Worm (Caenorhabditis elegans) whole organism, early embryonic: ENCODE data around the gene nmr-2.

Experiments used
- B0310.2 ChIP-seq: sonication (generic microtip); optimal IDR thresholded peaks from 2 replicates; lab custom pipeline; 2016; ENCODE audit warnings: mild to moderate bottlenecking, missing genetic modification characterization, missing compliant biosample characterization
- F13C5.2 ChIP-seq: sonication (generic microtip); optimal IDR thresholded peaks from 2 replicates; lab custom pipeline; 2017; ENCODE audit warnings: mild to moderate bottlenecking, missing genetic modification characterization, inconsistent platforms, missing compliant biosample characterization
- aly-1 ChIP-seq: sonication (generic microtip); optimal IDR thresholded peaks from 2 replicates; lab custom pipeline; 2016; ENCODE audit warnings: missing genetic modification characterization, missing compliant biosample characterization
- ama-1 ChIP-seq: fragments of 150-350 bp; optimal IDR thresholded peaks from 2 replicates; lab custom pipeline; 2014
- ceh-13 ChIP-seq: fragments of 200-800 bp; sonication (Bioruptor generic); optimal IDR thresholded peaks from 2 replicates; lab custom pipeline; 2018; ENCODE audit warnings: mild to moderate bottlenecking, missing genetic modification characterization, missing compliant biosample characterization
- ceh-36 ChIP-seq: sonication (generic microtip); optimal IDR thresholded peaks from 2 replicates; lab custom pipeline; 2016; ENCODE audit warnings: missing genetic modification characterization, inconsistent platforms, missing compliant biosample characterization
- ets-7 ChIP-seq: sonication (generic microtip); optimal IDR thresholded peaks from 2 replicates; lab custom pipeline; 2016; ENCODE audit warnings: missing genotype, missing genetic modification characterization, missing compliant biosample characterization
- flt-1 ChIP-seq: fragments of 200-800 bp; sonication (Bioruptor generic); IDR thresholded peaks from 2 replicates; pipeline ENCODE4 v1.3.6; 2022; ENCODE audit warnings: missing genetic modification characterization, missing compliant biosample characterization
- hmbx-1 ChIP-seq: sonication (generic microtip); optimal IDR thresholded peaks from 2 replicates; lab custom pipeline; 2016; ENCODE audit warnings: mild to moderate bottlenecking, missing genetic modification characterization, missing compliant biosample characterization
- hmg-4 ChIP-seq: fragments of 200-800 bp; sonication (Bioruptor generic); optimal IDR thresholded peaks from 2 replicates; lab custom pipeline; 2018; ENCODE audit warnings: mild to moderate bottlenecking, missing genetic modification characterization, missing compliant biosample characterization
- hnd-1 ChIP-seq: sonication (generic microtip); optimal IDR thresholded peaks from 2 replicates; lab custom pipeline; 2016; ENCODE audit warnings: missing genetic modification characterization, missing compliant biosample characterization
- pes-1 ChIP-seq: fragments of 200-800 bp; sonication (Bioruptor generic); IDR thresholded peaks from 2 replicates; pipeline ENCODE4 v1.3.6; 2022; ENCODE audit warnings: missing genetic modification reagents, missing genetic modification characterization, missing compliant biosample characterization
- scrt-1 ChIP-seq: fragments of 200-800 bp; sonication (Bioruptor generic); IDR thresholded peaks from 2 replicates; pipeline ENCODE4 v1.3.6; 2022; ENCODE audit warnings: missing genetic modification characterization, missing compliant biosample characterization
- sea-1 ChIP-seq: fragments of 200-800 bp; sonication (Bioruptor generic); conservative IDR thresholded peaks from 2 replicates; pipeline ENCODE4 v1.3.6; 2022; ENCODE audit warnings: missing genetic modification characterization, missing compliant biosample characterization
- tbx-11 ChIP-seq: fragments of 200-800 bp; sonication (Bioruptor generic); IDR thresholded peaks from 2 replicates; pipeline ENCODE4 v1.3.6; 2022; ENCODE audit warnings: missing genetic modification characterization, missing compliant biosample characterization
- tbx-37 ChIP-seq: fragments of 200-800 bp; sonication (Bioruptor generic); conservative IDR thresholded peaks from 2 replicates; pipeline ENCODE4 v1.3.6; 2022; ENCODE audit warnings: missing genetic modification reagents, missing genetic modification characterization, missing compliant biosample characterization
- tra-4 ChIP-seq: sonication (generic microtip); optimal IDR thresholded peaks from 2 replicates; lab custom pipeline; 2017; ENCODE audit warnings: missing genetic modification characterization, missing compliant biosample characterization

nmr-2 gene

DNA sequence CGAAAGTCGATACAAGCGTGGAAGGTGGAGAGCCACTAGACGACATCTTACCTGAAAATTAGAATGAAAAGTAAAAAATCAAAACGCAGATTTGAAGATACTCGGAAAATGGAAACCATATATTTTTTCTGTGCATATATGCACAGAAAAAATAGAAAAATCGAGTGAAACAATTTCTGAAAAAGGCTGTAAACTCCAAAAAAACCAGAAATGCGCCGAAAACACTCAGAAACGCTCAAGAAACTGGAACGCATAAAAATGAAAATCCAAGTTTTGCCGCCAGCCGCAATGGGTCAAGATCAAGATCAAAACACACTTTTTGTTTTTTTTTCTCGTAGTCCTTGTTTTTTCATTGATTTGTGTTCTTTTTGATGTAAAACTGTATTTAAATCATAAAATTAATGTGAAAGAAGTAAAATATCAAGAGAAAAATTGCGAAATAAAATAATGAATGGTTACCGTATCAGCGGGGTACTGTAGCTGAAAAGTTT lies 18.8 kb downstream of the nmr-2 start, which contains the start of gene T01C3.3:
T01C3.3 (minus strand) TSS at position 51 of the 491 bp plus-strand sequence.
- TF ChIP-seq hmbx-1 (no peak), ama-1 (lab: Kevin White, UChicago) (no peak), tbx-37 (GFP tag; lab: Robert Waterston, UW) (no peak), ets-7 (tag; lab: Kevin White, UChicago) (no peak), hmg-4 (no peak), B0310.2 (tag; lab: Kevin White, UChicago) (no peak), tra-4 (tag; lab: Kevin White, UChicago) (no peak), scrt-1 (no peak), tbx-11 (no peak), ceh-13 (GFP tag; lab: Kevin White, UChicago) (no peak), hnd-1 (no peak), pes-1 (GFP tag; lab: Robert Waterston, UW) (no peak)

ce11 chrV:14991489-14991888 lies 20.0 kb downstream of the nmr-2 start:
- TF ChIP-seq scrt-1 (no peak), flt-1 (GFP tag; lab: Robert Waterston, UW) (no peak), hnd-1 (no peak), ceh-13 (GFP tag; lab: Kevin White, UChicago) (no peak), ama-1 (lab: Kevin White, UChicago) (no peak), pes-1 (GFP tag; lab: Robert Waterston, UW) (no peak)

- TF ChIP-seq ets-7 (tag; lab: Kevin White, UChicago): no peak
Measured at ce11 chrV:14990843-14991242, 20.6 kb downstream of the nmr-2 start, which contains the start of the genes cdt-2 and T01C3.2. Gene cdt-2 (minus strand): TSS chrV:14991126. Gene T01C3.2 (plus strand): TSS chrV:14991168.

ce11 chrV:14984593-14984992 lies 26.9 kb downstream of the nmr-2 start, which contains the start of gene F02D8.4:
Gene F02D8.4 (plus strand): TSS chrV:14984893.
- no peak for TF ChIP-seq B0310.2 (tag; lab: Kevin White, UChicago)

ce11 chrV:14979937-14980336 lies 31.5 kb downstream of the nmr-2 start, which contains the start of gene xbx-1:
Gene xbx-1 (plus strand): TSS chrV:14980237.
- TF ChIP-seq tbx-11: no peak
- TF ChIP-seq scrt-1: no peak
- no peak for TF ChIP-seq tbx-37 (GFP tag; lab: Robert Waterston, UW)
- no peak for TF ChIP-seq B0310.2 (tag; lab: Kevin White, UChicago)
- TF ChIP-seq hnd-1: no peak
- no peak for TF ChIP-seq pes-1 (GFP tag; lab: Robert Waterston, UW)
- TF ChIP-seq ama-1 (lab: Kevin White, UChicago): no peak
- no peak for TF ChIP-seq flt-1 (GFP tag; lab: Robert Waterston, UW)
- TF ChIP-seq hmg-4: no peak
- TF ChIP-seq tra-4 (tag; lab: Kevin White, UChicago): no peak
- TF ChIP-seq ets-7 (tag; lab: Kevin White, UChicago): no peak
- no peak for TF ChIP-seq aly-1 (tag; lab: Kevin White, UChicago)
- TF ChIP-seq hmbx-1: no peak

ce11 chrV:14978205-14978751 lies 33.2 kb downstream of the nmr-2 start, which contains the start of the genes grd-12 and F02D8.1:
Gene grd-12 (plus strand): TSS chrV:14978505.
Gene F02D8.1 (minus strand): TSS chrV:14978701.
- TF ChIP-seq hnd-1 (no peak), tbx-11 (no peak), B0310.2 (tag; lab: Kevin White, UChicago) (no peak), tra-4 (tag; lab: Kevin White, UChicago) (no peak), aly-1 (tag; lab: Kevin White, UChicago) (no peak), hmbx-1 (no peak), ceh-36 (tag; lab: Kevin White, UChicago) (no peak), ama-1 (lab: Kevin White, UChicago) (no peak), tbx-37 (GFP tag; lab: Robert Waterston, UW) (no peak)

- TF ChIP-seq ceh-13 (GFP tag; lab: Kevin White, UChicago): no peak
- no peak for TF ChIP-seq hmg-4
- no peak for TF ChIP-seq ets-7 (tag; lab: Kevin White, UChicago)
- no peak for TF ChIP-seq ceh-36 (tag; lab: Kevin White, UChicago)
- no peak for TF ChIP-seq F13C5.2 (tag; lab: Kevin White, UChicago)
- no peak for TF ChIP-seq pes-1 (GFP tag; lab: Robert Waterston, UW)
- TF ChIP-seq tra-4 (tag; lab: Kevin White, UChicago): no peak
- no peak for TF ChIP-seq tbx-11
- no peak for TF ChIP-seq ama-1 (lab: Kevin White, UChicago)
- no peak for TF ChIP-seq sea-1 (GFP tag; lab: Robert Waterston, UW)
- TF ChIP-seq hnd-1: no peak
- TF ChIP-seq tbx-37 (GFP tag; lab: Robert Waterston, UW): no peak
- TF ChIP-seq scrt-1: no peak
- no peak for TF ChIP-seq flt-1 (GFP tag; lab: Robert Waterston, UW)
- TF ChIP-seq hmbx-1: no peak
Measured at ce11 chrV:14971136-14971535, 40.3 kb downstream of the nmr-2 start, which contains the start of gene nlp-59. Gene nlp-59 (plus strand): TSS chrV:14971436.
